Fruit fly (Drosophila melanogaster): ENCODE measurements around the gene CG3117.

- TF ChIP-seq HLH106 (tag; optimal IDR thresholded peaks at IDR 0.05) (no peak), Hr83 (GFP tag; optimal IDR thresholded peaks at IDR 0.05; ENCODE audit: poor library complexity, severe bottlenecking) (no peak), usp (GFP tag; optimal IDR thresholded peaks at IDR 0.05) (no peak), psq (GFP tag; optimal IDR thresholded peaks at IDR 0.05) (no peak), CG9705 (GFP tag; optimal IDR thresholded peaks at IDR 0.05) (no peak), OdsH (GFP tag; optimal IDR thresholded peaks at IDR 0.05) (no peak)
These were observed 15.6 kb upstream of the CG3117 start for dm6 chr2L:2862621-2862962.
